Fruit fly (Drosophila melanogaster): ENCODE measurements around the gene ssp3.

dm6 chr2L:18980982-18981381 lies 37.2 kb upstream of the ssp3 start:
- TF ChIP-seq EcR (GFP tag; optimal IDR thresholded peaks at IDR 0.05) (no peak), usp (GFP tag; optimal IDR thresholded peaks at IDR 0.05) (no peak)

Measured in whole organism.